Worm (Caenorhabditis elegans): ENCODE measurements around the gene Y60A3A.25.

Gene Y60A3A.25

ce11 chrV:19994093-19994492, at the start of gene Y60A3A.25:
Gene Y60A3A.25, minus strand, starts transcription at chrV:19994193.
- TF ChIP-seq drap-1 (GFP tag; optimal IDR thresholded peaks at IDR 0.05) (no peak), flh-1 (GFP tag; optimal IDR thresholded peaks at IDR 0.05) (no peak), sem-2 (GFP tag; optimal IDR thresholded peaks at IDR 0.05) (no peak), unc-120 (tag; optimal IDR thresholded peaks at IDR 0.05; ENCODE audit: poor library complexity, severe bottlenecking) (no peak), ces-1 (GFP tag; optimal IDR thresholded peaks at IDR 0.05) (no peak), ham-2 (GFP tag; optimal IDR thresholded peaks at IDR 0.05) (no peak), nhr-28 (tag; optimal IDR thresholded peaks at IDR 0.05) (no peak), mep-1 (tag; optimal IDR thresholded peaks at IDR 0.05) (no peak), nhr-12 (tag; optimal IDR thresholded peaks at IDR 0.05) (no peak), nhr-237 (tag; optimal IDR thresholded peaks at IDR 0.05) (no peak), ztf-11 (tag; optimal IDR thresholded peaks at IDR 0.05) (no peak), lsy-2 (tag; optimal IDR thresholded peaks at IDR 0.05) (no peak), hlh-1 (tag; optimal IDR thresholded peaks at IDR 0.05) (no peak), M03D4.4 (tag; optimal IDR thresholded peaks at IDR 0.05) (no peak), elt-3 (tag; optimal IDR thresholded peaks at IDR 0.05) (no peak), elt-1 (tag; optimal IDR thresholded peaks at IDR 0.05; ENCODE audit: borderline replicate concordance, insufficient read depth) (no peak)

ce11 chrV:20037287-20037686, 43.3 kb upstream of the Y60A3A.25 start, which contains the start of gene Y113G7A.16:
Gene Y113G7A.16, plus strand, starts transcription at chrV:20037587.
- TF ChIP-seq lsy-2 (tag; optimal IDR thresholded peaks at IDR 0.05) (no peak), nhr-28 (tag; optimal IDR thresholded peaks at IDR 0.05) (no peak), zip-8 (tag; optimal IDR thresholded peaks at IDR 0.05) (no peak), unc-120 (tag; optimal IDR thresholded peaks at IDR 0.05; ENCODE audit: poor library complexity, severe bottlenecking) (no peak)

DNA sequence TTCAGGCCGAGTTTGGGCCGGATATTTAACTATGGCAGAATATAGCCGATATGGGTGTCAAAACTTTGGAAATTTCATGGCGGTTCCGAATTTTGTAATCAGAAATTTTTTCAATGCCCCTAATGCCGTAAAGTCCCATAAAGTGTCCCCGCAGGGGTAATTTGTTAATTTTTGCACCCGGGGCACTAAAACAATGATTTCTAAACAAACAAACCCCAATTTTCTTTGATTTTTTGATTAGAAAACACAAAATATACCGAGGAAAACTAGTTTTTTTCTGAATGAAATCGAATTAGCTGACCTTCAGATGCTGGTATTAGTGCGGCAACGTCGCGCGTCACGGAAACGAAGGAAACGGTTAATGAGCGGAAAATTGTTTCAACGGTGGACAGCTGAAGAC, 40.9 kb upstream of the Y60A3A.25 start:
- no peak for TF ChIP-seq cnd-1 (tag; optimal IDR thresholded peaks at IDR 0.05)
- no peak for TF ChIP-seq M03D4.4 (tag; optimal IDR thresholded peaks at IDR 0.05)
- TF ChIP-seq nhr-76 (tag; optimal IDR thresholded peaks at IDR 0.05), result no peak
- TF ChIP-seq bed-3 (GFP tag; optimal IDR thresholded peaks at IDR 0.05), result no peak
- TF ChIP-seq mls-2 (tag; optimal IDR thresholded peaks at IDR 0.05), result no peak
- no peak for TF ChIP-seq nhr-2 (tag; optimal IDR thresholded peaks at IDR 0.05)
- TF ChIP-seq unc-62 (GFP tag; optimal IDR thresholded peaks at IDR 0.05), result no peak
- TF ChIP-seq sem-2 (GFP tag; optimal IDR thresholded peaks at IDR 0.05), result no peak
- TF ChIP-seq lin-32 (GFP tag; optimal IDR thresholded peaks at IDR 0.05), result no peak
- no peak for TF ChIP-seq blmp-1 (tag; optimal IDR thresholded peaks at IDR 0.05)
- TF ChIP-seq lsy-2 (tag; optimal IDR thresholded peaks at IDR 0.05), result no peak
- TF ChIP-seq sptf-1 (tag; optimal IDR thresholded peaks at IDR 0.05), result no peak
- no peak for TF ChIP-seq tbx-8 (GFP tag; optimal IDR thresholded peaks at IDR 0.05)
- TF ChIP-seq elt-1 (tag; optimal IDR thresholded peaks at IDR 0.05; ENCODE audit: borderline replicate concordance, insufficient read depth), result no peak
- no peak for TF ChIP-seq ztf-11 (tag; optimal IDR thresholded peaks at IDR 0.05)
- no peak for TF ChIP-seq ceh-39 (tag; optimal IDR thresholded peaks at IDR 0.05)

DNA sequence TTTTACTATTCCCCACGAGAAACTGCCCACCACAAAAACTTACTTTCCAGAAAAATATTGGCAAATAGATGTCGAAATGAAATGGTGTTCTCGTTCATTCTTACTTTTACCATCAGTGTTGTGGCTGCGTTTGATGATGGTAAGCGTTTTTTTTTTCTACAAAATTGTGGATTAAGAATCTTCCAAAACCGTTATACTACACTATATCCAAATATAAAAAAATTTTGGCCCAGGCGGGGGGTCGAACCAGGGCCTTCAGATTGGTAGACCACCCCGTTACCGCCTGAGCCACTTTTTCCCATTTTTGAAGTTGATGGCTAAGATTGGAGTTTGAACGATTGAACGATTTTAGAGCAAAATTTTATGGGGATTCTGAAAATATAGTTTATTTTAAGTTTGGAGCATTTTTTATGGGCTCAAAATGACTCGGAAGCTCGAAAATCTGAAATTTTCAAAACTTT, 29.0 kb upstream of the Y60A3A.25 start, which contains the start of gene lgc-55:
lgc-55 (plus strand) TSS at position 51 of the 461 bp plus-strand sequence.
- TF ChIP-seq lsy-2 (tag; optimal IDR thresholded peaks at IDR 0.05) (no peak), mep-1 (tag; optimal IDR thresholded peaks at IDR 0.05) (no peak), zip-8 (tag; optimal IDR thresholded peaks at IDR 0.05) (no peak), mls-2 (tag; optimal IDR thresholded peaks at IDR 0.05) (no peak), lin-32 (GFP tag; optimal IDR thresholded peaks at IDR 0.05) (no peak), nhr-12 (tag; optimal IDR thresholded peaks at IDR 0.05) (no peak), unc-62 (GFP tag; optimal IDR thresholded peaks at IDR 0.05) (no peak), ceh-39 (tag; optimal IDR thresholded peaks at IDR 0.05) (no peak), ceh-43 (GFP tag; optimal IDR thresholded peaks at IDR 0.05) (no peak)

ce11 chrV:20021347-20021746, 27.4 kb upstream of the Y60A3A.25 start:
- TF ChIP-seq lin-13 (tag; optimal IDR thresholded peaks at IDR 0.05) (no peak), nhr-76 (tag; optimal IDR thresholded peaks at IDR 0.05) (no peak), mab-5 (tag; optimal IDR thresholded peaks at IDR 0.05) (peak; percentile 25), drap-1 (GFP tag; optimal IDR thresholded peaks at IDR 0.05) (no peak), bed-3 (GFP tag; optimal IDR thresholded peaks at IDR 0.05) (no peak), pha-4 (tag; optimal IDR thresholded peaks at IDR 0.05) (no peak), unc-62 (GFP tag; optimal IDR thresholded peaks at IDR 0.05) (peak; percentile 87), snpc-4 (tag; optimal IDR thresholded peaks at IDR 0.05) (no peak), blmp-1 (tag; optimal IDR thresholded peaks at IDR 0.05) (no peak), ces-1 (GFP tag; optimal IDR thresholded peaks at IDR 0.05) (no peak), unc-120 (tag; optimal IDR thresholded peaks at IDR 0.05; ENCODE audit: poor library complexity, severe bottlenecking) (peak; percentile 21), sptf-1 (tag; optimal IDR thresholded peaks at IDR 0.05) (no peak), nhr-28 (tag; optimal IDR thresholded peaks at IDR 0.05) (no peak), hlh-1 (tag; optimal IDR thresholded peaks at IDR 0.05) (no peak)

Data from whole organism, mixed stage, embryonic.